Worm (Caenorhabditis elegans): ENCODE measurements around the gene C15H9.3.

Gene C15H9.3

ce11 chrX:6128225-6128686 lies 12.7 kb downstream of the C15H9.3 start, which contains the start of gene C15H9.9 (continued):
- TF ChIP-seq zip-4 (GFP tag; optimal IDR thresholded peaks at IDR 0.05) (no peak), hpl-2 (GFP tag; optimal IDR thresholded peaks at IDR 0.05) (no peak), alr-1 (tag; optimal IDR thresholded peaks at IDR 0.05; ENCODE audit: borderline replicate concordance) (no peak), nhr-20 (tag; optimal IDR thresholded peaks at IDR 0.05) (peak; percentile 10), fkh-8 (tag; optimal IDR thresholded peaks at IDR 0.05) (peak; percentile 12), mab-9 (GFP tag; IDR thresholded peaks at IDR 0.05) (no peak), lin-14 (GFP tag; optimal IDR thresholded peaks at IDR 0.05) (peak; percentile 76), ces-1 (GFP tag; optimal IDR thresholded peaks at IDR 0.05) (no peak), unc-86 (tag; optimal IDR thresholded peaks at IDR 0.05) (no peak)

ce11 chrX:6128773-6129172 lies 13.2 kb downstream of the C15H9.3 start:
- no peak for TF ChIP-seq ceh-88 (GFP tag; IDR thresholded peaks at IDR 0.05)
- peak in 2 of 6 experiments; percentile 7 to 52 for TF ChIP-seq elt-3 (tag; optimal IDR thresholded peaks at IDR 0.05)
- peak; percentile 59 for TF ChIP-seq nhr-85 (tag)
- TF ChIP-seq lir-3 (tag; optimal IDR thresholded peaks at IDR 0.05; ENCODE audit: poor library complexity): no peak

ce11 chrX:6129277-6129676 lies 13.7 kb downstream of the C15H9.3 start:
- TF ChIP-seq efl-1 (optimal IDR thresholded peaks at IDR 0.05) (no peak), efl-1 (GFP tag; optimal IDR thresholded peaks at IDR 0.05 in 1 of 2) (peak in 1 of 2 experiments; percentile 27), lir-3 (tag; optimal IDR thresholded peaks at IDR 0.05; ENCODE audit: poor library complexity) (no peak), alr-1 (tag; optimal IDR thresholded peaks at IDR 0.05; ENCODE audit: borderline replicate concordance) (no peak), swsn-7 (tag; optimal IDR thresholded peaks at IDR 0.05) (no peak), aly-2 (tag; optimal IDR thresholded peaks at IDR 0.05) (no peak), fkh-4 (tag; optimal IDR thresholded peaks at IDR 0.05; ENCODE audit: borderline replicate concordance) (no peak), nhr-84 (tag; optimal IDR thresholded peaks at IDR 0.05) (no peak), lin-39 (tag; optimal IDR thresholded peaks at IDR 0.05) (no peak), unc-62 (GFP tag; optimal IDR thresholded peaks at IDR 0.05) (no peak), nhr-77 (tag; optimal IDR thresholded peaks at IDR 0.05) (peak; percentile 42), unc-130 (tag; optimal IDR thresholded peaks at IDR 0.05) (no peak), sptf-1 (tag; optimal IDR thresholded peaks at IDR 0.05) (no peak), nhr-90 (tag; optimal IDR thresholded peaks at IDR 0.05; ENCODE audit: poor library complexity) (no peak), lin-35 (GFP tag; optimal IDR thresholded peaks at IDR 0.05) (peak in 1 of 2 experiments; percentile 19), unc-30 (tag; optimal IDR thresholded peaks at IDR 0.05) (no peak), elt-2 (tag; optimal IDR thresholded peaks at IDR 0.05) (peak; percentile 53), pqm-1 (tag; optimal IDR thresholded peaks at IDR 0.05) (no peak), C34B4.2 (tag; optimal IDR thresholded peaks at IDR 0.05) (no peak), ceh-88 (GFP tag; IDR thresholded peaks at IDR 0.05) (no peak), ceh-8 (GFP tag; optimal IDR thresholded peaks at IDR 0.05) (no peak), ceh-90 (tag; optimal IDR thresholded peaks at IDR 0.05) (no peak), xbp-1 (tag; optimal IDR thresholded peaks at IDR 0.05) (no peak), nhr-20 (tag; optimal IDR thresholded peaks at IDR 0.05) (peak; percentile 1), efl-3 (GFP tag; optimal IDR thresholded peaks at IDR 0.05) (no peak), lsy-2 (tag; optimal IDR thresholded peaks at IDR 0.05) (no peak), lin-14 (GFP tag; optimal IDR thresholded peaks at IDR 0.05) (peak; percentile 2), Y116A8C.19 (tag; optimal IDR thresholded peaks at IDR 0.05; ENCODE audit: borderline replicate concordance) (no peak), ets-5 (GFP tag; IDR thresholded peaks at IDR 0.05) (no peak), nhr-71 (tag; optimal IDR thresholded peaks at IDR 0.05) (peak; percentile 15), C16A3.4 (tag; optimal IDR thresholded peaks at IDR 0.05) (no peak), tbx-2 (tag; optimal IDR thresholded peaks at IDR 0.05) (no peak)
